Worm (Caenorhabditis elegans) whole organism, mixed stage, embryonic: ENCODE data around the gene F33G12.7.

ENCODE experiments used
- blmp-1 ChIP-seq: fragments of 150-350 bp; optimal IDR thresholded peaks from 2 replicates; lab custom pipeline; 2014; ENCODE audit warnings: missing biosample characterization, missing genetic modification characterization
- ceh-83 ChIP-seq: fragments of 200-800 bp; sonication (Bioruptor generic); optimal IDR thresholded peaks from 2 replicates; lab custom pipeline; 2018; ENCODE audit warnings: mild to moderate bottlenecking, missing genetic modification characterization, missing compliant biosample characterization
- elt-1 ChIP-seq: sonication (generic microtip); optimal IDR thresholded peaks from 2 replicates; lab custom pipeline; 2017; ENCODE audit warnings: missing genetic modification characterization, mild to moderate bottlenecking, missing compliant biosample characterization, antibody characterized with exemption, moderate library complexity, borderline replicate concordance; ENCODE audit not compliant: insufficient read depth
- hlh-1 ChIP-seq: fragments of 150-350 bp; optimal IDR thresholded peaks from 2 replicates; lab custom pipeline; 2014; ENCODE audit warnings: missing biosample characterization, missing genetic modification reagents, missing genetic modification characterization
- lin-13 ChIP-seq: fragments of 150-350 bp; optimal IDR thresholded peaks from 2 replicates; lab custom pipeline; 2014; ENCODE audit warnings: missing biosample characterization, missing genetic modification characterization
- mab-5 ChIP-seq: fragments of 150-350 bp; optimal IDR thresholded peaks from 2 replicates; lab custom pipeline; 2014; ENCODE audit warnings: missing biosample characterization, missing genetic modification characterization
- nhr-237 ChIP-seq: fragments of 150-350 bp; optimal IDR thresholded peaks from 2 replicates; lab custom pipeline; 2014; ENCODE audit warnings: missing biosample characterization, missing genetic modification characterization
- nhr-76 ChIP-seq: sonication (generic microtip); optimal IDR thresholded peaks from 2 replicates; lab custom pipeline; 2017; ENCODE audit warnings: missing biosample characterization, missing genetic modification characterization
- ztf-11 ChIP-seq: fragments of 150-350 bp; optimal IDR thresholded peaks from 2 replicates; lab custom pipeline; 2014; ENCODE audit warnings: missing biosample characterization, missing genetic modification characterization

DNA sequence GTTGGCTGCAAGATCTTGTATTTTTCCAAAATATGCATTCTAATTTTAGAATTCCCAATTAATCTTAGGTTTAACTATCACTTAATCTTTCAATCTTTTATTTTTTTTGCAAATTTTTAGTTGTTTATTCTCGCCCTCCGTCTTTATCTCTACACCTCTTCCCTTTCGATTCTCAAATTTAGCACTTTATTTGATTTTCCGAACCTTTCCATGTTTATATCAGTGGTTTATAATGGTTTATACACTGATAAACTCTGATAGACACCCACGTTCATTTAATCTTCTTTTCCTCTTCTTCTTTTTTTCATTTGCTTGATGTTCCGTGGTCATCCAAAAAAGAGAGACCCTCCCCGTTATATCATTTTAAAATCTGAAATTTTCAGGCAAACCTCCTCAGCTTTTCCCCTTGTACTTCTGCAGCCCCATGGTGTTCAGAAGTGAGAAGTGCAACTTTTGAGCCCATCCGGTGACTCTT lies 18.1 kb downstream of the F33G12.7 start, which contains the start of the genes nsy-1 and F59A6.13:
- TF ChIP-seq mab-5: no peak
- no peak for TF ChIP-seq elt-1
- no peak for TF ChIP-seq nhr-237 (tag; lab: Kevin White, UChicago)
- no peak for TF ChIP-seq lin-13 (tag; lab: Kevin White, UChicago)
- no peak for TF ChIP-seq ceh-83
- TF ChIP-seq nhr-76 (tag; lab: Kevin White, UChicago): no peak
- TF ChIP-seq ztf-11 (tag; lab: Kevin White, UChicago): no peak
- TF ChIP-seq hlh-1 (tag; lab: Kevin White, UChicago): no peak
- no peak for TF ChIP-seq blmp-1 (tag; lab: Kevin White, UChicago)
